Fruit fly (Drosophila melanogaster) whole organism, embryonic: ENCODE results near the gene Ppi1.
A peak's percentile ranks its signal among the peaks of the same experiment; 100 is the strongest.

Experiments
- Antp ChIP-seq: fragments of 200-800 bp; sonication (Bioruptor generic); optimal IDR thresholded peaks from 3 replicates; lab custom pipeline; 2016; ENCODE audit warnings: missing biosample characterization, missing genetic modification characterization
- Bdp1 ChIP-seq: fragments of 200-800 bp; sonication (Bioruptor generic); optimal IDR thresholded peaks from 3 replicates; lab custom pipeline; 2016; ENCODE audit warnings: missing biosample characterization, missing genetic modification characterization
- CG10274 ChIP-seq: fragments of 200-800 bp; sonication (Bioruptor generic); optimal IDR thresholded peaks from 3 replicates; lab custom pipeline; 2017; ENCODE audit warnings: missing biosample characterization, mild to moderate bottlenecking, missing genetic modification characterization
- CG10366 ChIP-seq: fragments of 200-800 bp; sonication (Bioruptor generic); IDR thresholded peaks from 2 replicates; pipeline ENCODE4 v1.3.6; 2022; ENCODE audit warnings: missing biosample characterization, missing genetic modification characterization
- CG13287 ChIP-seq: fragments of 200-800 bp; sonication (Bioruptor generic); IDR thresholded peaks from 2 replicates; pipeline ENCODE4 v1.3.6; 2022; ENCODE audit warnings: missing biosample characterization, missing genetic modification characterization; ENCODE audit not compliant: partially characterized antibody
- CG17361 ChIP-seq: fragments of 200-800 bp; sonication (Bioruptor generic); IDR thresholded peaks from 3 replicates; pipeline ENCODE4 v1.3.6; 2022; ENCODE audit warnings: missing biosample characterization, missing genetic modification characterization
- CG17385 ChIP-seq: fragments of 200-800 bp; sonication (Bioruptor generic); optimal IDR thresholded peaks from 3 replicates; lab custom pipeline; 2018; ENCODE audit warnings: missing biosample characterization, mild to moderate bottlenecking, missing genetic modification characterization
- CG18599 ChIP-seq: fragments of 200-800 bp; sonication (Bioruptor generic); optimal IDR thresholded peaks from 3 replicates; lab custom pipeline; 2017; ENCODE audit warnings: missing biosample characterization, missing genetic modification characterization, mild to moderate bottlenecking, moderate library complexity, missing genetic modification reagents
- CG2678 ChIP-seq: fragments of 200-800 bp; sonication (Bioruptor generic); optimal IDR thresholded peaks from 3 replicates; lab custom pipeline; 2019; ENCODE audit warnings: missing biosample characterization, mild to moderate bottlenecking, missing genetic modification characterization, moderate library complexity
- CG4360 ChIP-seq: fragments of 200-800 bp; sonication (Bioruptor generic); IDR thresholded peaks from 2 replicates; pipeline ENCODE4 v1.3.6; 2022; ENCODE audit warnings: missing biosample characterization, missing genetic modification characterization
- CG6765 ChIP-seq: fragments of 200-800 bp; sonication (Bioruptor generic); optimal IDR thresholded peaks from 3 replicates; lab custom pipeline; 2017; ENCODE audit warnings: missing biosample characterization, mild to moderate bottlenecking, missing genetic modification characterization
- CG6791 ChIP-seq: fragments of 200-800 bp; sonication (Bioruptor generic); IDR thresholded peaks from 3 replicates; pipeline ENCODE4 v1.3.6; 2022; ENCODE audit warnings: missing biosample characterization, missing genetic modification characterization; ENCODE audit not compliant: partially characterized antibody
- CG6813 ChIP-seq: fragments of 200-800 bp; sonication (Bioruptor generic); optimal IDR thresholded peaks from 2 replicates; lab custom pipeline; 2017; ENCODE audit warnings: missing biosample characterization, missing genetic modification characterization, mild to moderate bottlenecking, moderate library complexity, missing genetic modification reagents
- CG7963 ChIP-seq: fragments of 200-800 bp; sonication (Bioruptor generic); IDR thresholded peaks from 3 replicates; pipeline ENCODE4 v1.3.6; 2022; ENCODE audit warnings: missing biosample characterization, missing genetic modification characterization; ENCODE audit not compliant: partially characterized antibody
- CG9876 ChIP-seq: fragments of 200-800 bp; sonication (Bioruptor generic); optimal IDR thresholded peaks from 2 replicates; lab custom pipeline; 2016; ENCODE audit warnings: missing biosample characterization, missing genetic modification characterization
- CTCF ChIP-seq: fragments of 200-800 bp; sonication (Bioruptor generic); optimal IDR thresholded peaks from 2 replicates; lab custom pipeline; 2017; ENCODE audit warnings: missing biosample characterization, mild to moderate bottlenecking, missing genetic modification characterization, moderate library complexity
- Camta ChIP-seq: fragments of 200-800 bp; sonication (Bioruptor generic); optimal IDR thresholded peaks from 2 replicates; lab custom pipeline; 2016; ENCODE audit warnings: missing biosample characterization, missing genetic modification characterization
- D19B ChIP-seq: fragments of 200-800 bp; sonication (Bioruptor generic); optimal IDR thresholded peaks from 2 replicates; lab custom pipeline; 2017; ENCODE audit warnings: missing biosample characterization, mild to moderate bottlenecking, missing genetic modification characterization
- Deaf1 ChIP-seq: fragments of 200-800 bp; optimal IDR thresholded peaks from 3 replicates; lab custom pipeline; 2019; ENCODE audit warnings: missing biosample characterization, mild to moderate bottlenecking, missing genetic modification characterization, moderate library complexity
- Dip3 ChIP-seq: fragments of 200-800 bp; sonication (Bioruptor generic); optimal IDR thresholded peaks from 3 replicates; lab custom pipeline; 2016; ENCODE audit warnings: missing biosample characterization, missing genetic modification characterization
- Ets65A ChIP-seq: fragments of 200-800 bp; sonication (Bioruptor generic); peaks from one replicate; lab custom pipeline; 2016; ENCODE audit warnings: missing biosample characterization, missing genetic modification characterization
- H15 ChIP-seq: fragments of 200-800 bp; sonication (Bioruptor generic); IDR thresholded peaks from 3 replicates; pipeline ENCODE4 v1.3.6; 2022; ENCODE audit warnings: missing biosample characterization, missing genetic modification characterization
- MBD-R2 ChIP-seq: fragments of 200-800 bp; sonication (Bioruptor generic); IDR thresholded peaks from 2 replicates; pipeline ENCODE4 v1.3.6; 2022; ENCODE audit warnings: missing biosample characterization, missing genetic modification characterization
- MESR4 ChIP-seq: fragments of 200-800 bp; sonication (Bioruptor generic); optimal IDR thresholded peaks from 2 replicates; lab custom pipeline; 2018; ENCODE audit warnings: missing biosample characterization, mild to moderate bottlenecking, missing genetic modification characterization, moderate library complexity
- Mad ChIP-seq: fragments of 200-800 bp; sonication (Bioruptor generic); optimal IDR thresholded peaks from 2 replicates; lab custom pipeline; 2016; ENCODE audit warnings: missing biosample characterization, missing genetic modification characterization
- Nf-YC ChIP-seq: fragments of 200-800 bp; optimal IDR thresholded peaks from 3 replicates; lab custom pipeline; 2019; ENCODE audit warnings: missing biosample characterization, mild to moderate bottlenecking, missing genetic modification characterization, moderate library complexity
- Sry-β ChIP-seq: fragments of 200-800 bp; sonication (Bioruptor generic); optimal IDR thresholded peaks from 2 replicates; lab custom pipeline; 2018; ENCODE audit warnings: missing biosample characterization, mild to moderate bottlenecking, missing genetic modification characterization, moderate library complexity
- Ssrp ChIP-seq: fragments of 200-800 bp; sonication (Bioruptor generic); optimal IDR thresholded peaks from 2 replicates; lab custom pipeline; 2018; ENCODE audit warnings: missing biosample characterization, mild to moderate bottlenecking, missing genetic modification characterization, moderate library complexity
- bab2 ChIP-seq: fragments of 200-800 bp; sonication (Bioruptor generic); optimal IDR thresholded peaks from 2 replicates; lab custom pipeline; 2016; ENCODE audit warnings: missing biosample characterization, missing genetic modification characterization
- cg ChIP-seq: fragments of 200-800 bp; sonication (Bioruptor generic); optimal IDR thresholded peaks from 3 replicates; lab custom pipeline; 2019; ENCODE audit warnings: missing biosample characterization, mild to moderate bottlenecking, missing genetic modification characterization, moderate library complexity
- chif ChIP-seq, 2 experiments: fragments of 200-800 bp; sonication (Bioruptor generic); optimal IDR thresholded peaks; 3 replicates each; lab custom pipeline; 2016; ENCODE audit warnings: missing biosample characterization in 2 of 2, missing genetic modification characterization in 2 of 2
- chn ChIP-seq: fragments of 200-800 bp; sonication (Bioruptor generic); optimal IDR thresholded peaks from 2 replicates; lab custom pipeline; 2016; ENCODE audit warnings: missing biosample characterization, missing genetic modification characterization
- crc ChIP-seq: fragments of 200-800 bp; sonication (Bioruptor generic); optimal IDR thresholded peaks from 2 replicates; lab custom pipeline; 2016; ENCODE audit warnings: missing biosample characterization, missing genetic modification characterization
- crol ChIP-seq: fragments of 200-800 bp; sonication (Bioruptor generic); IDR thresholded peaks from 2 replicates; pipeline ENCODE4 v1.3.6; 2022; ENCODE audit warnings: missing biosample characterization, missing genetic modification characterization
- crp ChIP-seq, 2 experiments: fragments of 200-800 bp; sonication (Bioruptor generic); optimal IDR thresholded peaks; 2 replicates in 1 of 2; 3 replicates in 1 of 2; lab custom pipeline; 2017; ENCODE audit warnings: missing biosample characterization in 2 of 2, missing genetic modification characterization in 2 of 2, mild to moderate bottlenecking in 1 of 2, moderate library complexity in 1 of 2
- emc ChIP-seq: fragments of 200-800 bp; sonication (Bioruptor generic); optimal IDR thresholded peaks from 2 replicates; lab custom pipeline; 2016; ENCODE audit warnings: missing biosample characterization, missing genetic modification characterization
- insv ChIP-seq, 2 experiments: fragments of 200-800 bp; sonication (Bioruptor generic); optimal IDR thresholded peaks; 3 replicates each; lab custom pipeline; 2016 to 2018; ENCODE audit warnings: missing biosample characterization in 2 of 2, missing genetic modification characterization in 2 of 2
- jigr1 ChIP-seq: fragments of 200-800 bp; sonication (Bioruptor generic); IDR thresholded peaks from 3 replicates; pipeline ENCODE4 v1.3.6; 2022; ENCODE audit warnings: missing biosample characterization, missing genetic modification characterization
- maf-S ChIP-seq: fragments of 200-800 bp; sonication (Bioruptor generic); optimal IDR thresholded peaks from 2 replicates; lab custom pipeline; 2016; ENCODE audit warnings: missing biosample characterization, missing genetic modification characterization
- peb ChIP-seq: fragments of 200-800 bp; sonication (Bioruptor generic); IDR thresholded peaks from 2 replicates; pipeline ENCODE4 v1.3.6; 2022; ENCODE audit warnings: missing biosample characterization, missing genetic modification characterization
- phol ChIP-seq: fragments of 200-800 bp; sonication (Bioruptor generic); optimal IDR thresholded peaks from 3 replicates; lab custom pipeline; 2018; ENCODE audit warnings: missing biosample characterization, mild to moderate bottlenecking, missing genetic modification characterization, moderate library complexity
- ranshi ChIP-seq: fragments of 200-800 bp; sonication (Bioruptor generic); IDR thresholded peaks from 2 replicates; pipeline ENCODE4 v1.3.6; 2022; ENCODE audit warnings: missing biosample characterization, missing genetic modification characterization
- sc ChIP-seq, 3 experiments: fragments of >200 bp in 2 of 3; fragments of 200-800 bp in 1 of 3; sonication (Bioruptor generic) in 1 of 3; optimal IDR thresholded peaks; 2 replicates in 2 of 3; 3 replicates in 1 of 3; lab custom pipeline; 2017; ENCODE audit warnings: mild to moderate bottlenecking in 1 of 3, missing biosample characterization in 1 of 3, missing genetic modification characterization in 1 of 3, missing genetic modification reagents in 1 of 3
- sens-2 ChIP-seq: fragments of 200-800 bp; sonication (Bioruptor generic); IDR thresholded peaks from 2 replicates; pipeline ENCODE4 v1.3.6; 2022; ENCODE audit warnings: missing biosample characterization, missing genetic modification characterization
- shn ChIP-seq: fragments of 200-800 bp; sonication (Bioruptor generic); optimal IDR thresholded peaks from 3 replicates; lab custom pipeline; 2016; ENCODE audit warnings: missing biosample characterization, missing genetic modification characterization
- sima ChIP-seq: fragments of 200-800 bp; sonication (Bioruptor generic); optimal IDR thresholded peaks from 2 replicates; lab custom pipeline; 2016; ENCODE audit warnings: missing biosample characterization, missing genetic modification characterization
- stwl ChIP-seq: fragments of 200-800 bp; sonication (Bioruptor generic); optimal IDR thresholded peaks from 3 replicates; lab custom pipeline; 2018; ENCODE audit warnings: missing biosample characterization, mild to moderate bottlenecking, missing genetic modification characterization, moderate library complexity
- twi ChIP-seq: fragments of 200-800 bp; optimal IDR thresholded peaks from 2 replicates; lab custom pipeline; 2019; ENCODE audit warnings: missing biosample characterization, mild to moderate bottlenecking, missing genetic modification characterization, moderate library complexity
- yki ChIP-seq: fragments of >200 bp; optimal IDR thresholded peaks from 3 replicates; lab custom pipeline; 2018

Gene Ppi1

dm6 chr3R:30170671-30171667, 42.0 kb upstream of the Ppi1 start, which contains the start of gene Rsod (continued):
- TF ChIP-seq CG6813 (GFP tag; lab: Kevin White, UChicago) (no peak), CG17361 (GFP tag; lab: Robert Waterston, UW) (peak; percentile 55), D19B (GFP tag; lab: Kevin White, UChicago) (no peak), jigr1 (GFP tag; lab: Robert Waterston, UW) (0 out of 3 replicates have a peak, but pooled peaks have one; percentile 38), Sry-β (no peak), crol (GFP tag; lab: Robert Waterston, UW) (no peak), cg (GFP tag; lab: Kevin White, UChicago) (no peak), shn (GFP tag; lab: Kevin White, UChicago) (no peak), CTCF (GFP tag; lab: Kevin White, UChicago) (no peak), peb (GFP tag; lab: Robert Waterston, UW) (peak; percentile 67), CG4360 (GFP tag; lab: Robert Waterston, UW) (peak; percentile 11; the same call in 1 of the 2 replicates), sima (no peak), Ets65A (GFP tag; lab: Kevin White, UChicago) (no peak), Nf-YC (no peak), bab2 (GFP tag; lab: Kevin White, UChicago) (no peak), CG10366 (GFP tag; lab: Robert Waterston, UW) (peak; percentile 79), insv (GFP tag; optimal IDR thresholded peaks at IDR 0.05; lab: Kevin White, UChicago) (no peak), Camta (no peak), Dip3 (GFP tag; lab: Kevin White, UChicago) (no peak), MBD-R2 (peak; percentile 32; the same call in 1 of the 2 replicates), crp (GFP tag; optimal IDR thresholded peaks at IDR 0.05; lab: Kevin White, UChicago) (peak in 1 of 2 experiments; percentile 25), CG18599 (peak; percentile 20), CG7963 (GFP tag; lab: Robert Waterston, UW) (no peak), twi (tag; lab: Kevin White, UChicago) (no peak), CG10274 (GFP tag; lab: Kevin White, UChicago) (no peak), Ssrp (peak; percentile 50), emc (GFP tag; lab: Kevin White, UChicago) (no peak), sens-2 (GFP tag; lab: Robert Waterston, UW) (peak; percentile 66), stwl (tag; lab: Kevin White, UChicago) (no peak), Antp (GFP tag; lab: Kevin White, UChicago) (no peak), ranshi (GFP tag; lab: Robert Waterston, UW) (peak; percentile 76), CG2678 (tag; lab: Kevin White, UChicago) (peak; percentile 63), CG6791 (GFP tag; lab: Robert Waterston, UW) (no peak), yki (no peak), chn (no peak), CG9876 (GFP tag; lab: Kevin White, UChicago) (no peak), H15 (GFP tag; lab: Robert Waterston, UW) (peak; percentile 79), MESR4 (GFP tag; lab: Kevin White, UChicago) (no peak), CG6765 (GFP tag; lab: Kevin White, UChicago) (peak; percentile 4), Mad (GFP tag; lab: Kevin White, UChicago) (no peak), sc (optimal IDR thresholded peaks at IDR 0.05; lab: Kevin White, UChicago) (no peak), sc (GFP tag; optimal IDR thresholded peaks at IDR 0.05; lab: Kevin White, UChicago) (peak; percentile 50), maf-S (GFP tag; lab: Kevin White, UChicago) (no peak), crc (GFP tag; lab: Kevin White, UChicago) (no peak), phol (tag; lab: Kevin White, UChicago) (peak; percentile 56), Deaf1 (tag; lab: Kevin White, UChicago) (peak; percentile 83), CG13287 (GFP tag; lab: Robert Waterston, UW) (no peak), CG17385 (GFP tag; lab: Kevin White, UChicago) (no peak), Bdp1 (GFP tag; lab: Kevin White, UChicago) (no peak), chif (GFP tag; optimal IDR thresholded peaks at IDR 0.05; lab: Kevin White, UChicago) (peak in 1 of 2 experiments; percentile 20)
